Fruit fly (Drosophila melanogaster) whole organism, prepupa: ENCODE measurements around the gene IFT54.

Source experiments
- Blimp-1 ChIP-seq: fragments of 200-800 bp; sonication (Bioruptor generic); optimal IDR thresholded peaks from 3 replicates; lab custom pipeline; 2017; ENCODE audit warnings: missing biosample characterization, missing genetic modification characterization, mild to moderate bottlenecking, moderate library complexity, missing genetic modification reagents
- CG10631 ChIP-seq: fragments of 200-800 bp; sonication (Bioruptor generic); optimal IDR thresholded peaks from 2 replicates; lab custom pipeline; 2016; ENCODE audit warnings: missing biosample characterization, missing genetic modification characterization
- CG11294 ChIP-seq: fragments of 200-800 bp; sonication (Bioruptor generic); IDR thresholded peaks from 2 replicates; pipeline ENCODE4 v1.3.6; 2022; ENCODE audit warnings: missing biosample characterization, missing genetic modification characterization
- CG11902 ChIP-seq: fragments of 200-800 bp; sonication (Bioruptor generic); optimal IDR thresholded peaks from 3 replicates; lab custom pipeline; 2016; ENCODE audit warnings: missing biosample characterization, missing genetic modification characterization
- CG15336 ChIP-seq: fragments of 200-800 bp; sonication (Bioruptor generic); IDR thresholded peaks from 2 replicates; pipeline ENCODE4 v1.3.6; 2022; ENCODE audit warnings: missing biosample characterization, missing genetic modification characterization
- CG1621 ChIP-seq: fragments of 200-800 bp; sonication (Bioruptor generic); optimal IDR thresholded peaks from 3 replicates; lab custom pipeline; 2018; ENCODE audit warnings: missing biosample characterization, mild to moderate bottlenecking, missing genetic modification characterization
- CG3032 ChIP-seq: fragments of 200-800 bp; optimal IDR thresholded peaks from 2 replicates; lab custom pipeline; 2019; ENCODE audit warnings: missing biosample characterization, mild to moderate bottlenecking, missing genetic modification characterization, moderate library complexity
- CG31627 ChIP-seq: fragments of 200-800 bp; sonication (Bioruptor generic); optimal IDR thresholded peaks from 3 replicates; lab custom pipeline; 2016; ENCODE audit warnings: missing biosample characterization, missing genetic modification characterization
- CG32006 ChIP-seq: fragments of 200-800 bp; sonication (Bioruptor generic); optimal IDR thresholded peaks from 3 replicates; lab custom pipeline; 2017; ENCODE audit warnings: missing biosample characterization, mild to moderate bottlenecking, missing genetic modification characterization
- CG34406 ChIP-seq: fragments of 200-800 bp; sonication (Bioruptor generic); optimal IDR thresholded peaks from 3 replicates; lab custom pipeline; 2016; ENCODE audit warnings: missing biosample characterization, missing genetic modification characterization
- CG4318 ChIP-seq: fragments of 200-800 bp; sonication (Bioruptor generic); optimal IDR thresholded peaks from 3 replicates; lab custom pipeline; 2017; ENCODE audit warnings: missing biosample characterization, mild to moderate bottlenecking, missing genetic modification characterization
- CG6163 ChIP-seq: fragments of 200-800 bp; sonication (Bioruptor generic); IDR thresholded peaks from 3 replicates; pipeline ENCODE4 v1.3.6; 2022; ENCODE audit warnings: missing biosample characterization, missing genetic modification characterization
- CG6792 ChIP-seq: fragments of 200-800 bp; sonication (Bioruptor generic); optimal IDR thresholded peaks from 3 replicates; lab custom pipeline; 2016; ENCODE audit warnings: missing biosample characterization, missing genetic modification characterization
- CG6808 ChIP-seq: fragments of 200-800 bp; sonication (Bioruptor generic); optimal IDR thresholded peaks from 3 replicates; lab custom pipeline; 2017; ENCODE audit warnings: missing biosample characterization, missing genetic modification characterization, mild to moderate bottlenecking, moderate library complexity, missing genetic modification reagents
- CG7368 ChIP-seq: fragments of 200-800 bp; sonication (Bioruptor generic); optimal IDR thresholded peaks from 3 replicates; lab custom pipeline; 2016; ENCODE audit warnings: missing biosample characterization, missing genetic modification characterization
- CG8119 ChIP-seq: fragments of 200-800 bp; sonication (Bioruptor generic); IDR thresholded peaks from 3 replicates; pipeline ENCODE4 v1.3.6; 2022; ENCODE audit warnings: missing biosample characterization, missing genetic modification characterization
- CG9139 ChIP-seq: fragments of 200-800 bp; sonication (Bioruptor generic); optimal IDR thresholded peaks from 3 replicates; lab custom pipeline; 2017; ENCODE audit warnings: missing biosample characterization, mild to moderate bottlenecking, missing genetic modification characterization
- Eip75B ChIP-seq: fragments of 200-800 bp; sonication (Bioruptor generic); optimal IDR thresholded peaks from 3 replicates; lab custom pipeline; 2016; ENCODE audit warnings: missing biosample characterization, missing genetic modification characterization
- Eip78C ChIP-seq: fragments of 200-800 bp; sonication (Bioruptor generic); peaks from one replicate; lab custom pipeline; 2016; ENCODE audit warnings: missing biosample characterization, missing genetic modification characterization
- Eip93F ChIP-seq: fragments of 200-800 bp; sonication (Bioruptor generic); optimal IDR thresholded peaks from 2 replicates; lab custom pipeline; 2016; ENCODE audit warnings: missing biosample characterization, mild to moderate bottlenecking, missing genetic modification characterization
- Ets21C ChIP-seq: fragments of 200-800 bp; sonication (Bioruptor generic); optimal IDR thresholded peaks from 3 replicates; lab custom pipeline; 2016; ENCODE audit warnings: missing biosample characterization, missing genetic modification characterization
- Ets96B ChIP-seq: fragments of 200-800 bp; optimal IDR thresholded peaks from 2 replicates; lab custom pipeline; 2019; ENCODE audit warnings: missing biosample characterization, mild to moderate bottlenecking, missing genetic modification characterization, moderate library complexity
- Hr38 ChIP-seq: sonication (Bioruptor generic); optimal IDR thresholded peaks from 2 replicates; lab custom pipeline; 2016; ENCODE audit warnings: missing biosample characterization, missing genetic modification characterization
- Hr39 ChIP-seq: fragments of 200-800 bp; sonication (Bioruptor generic); optimal IDR thresholded peaks from 2 replicates; lab custom pipeline; 2016; ENCODE audit warnings: missing biosample characterization, missing genetic modification characterization
- Hr4 ChIP-seq: fragments of 200-800 bp; sonication (Bioruptor generic); optimal IDR thresholded peaks from 3 replicates; lab custom pipeline; 2016; ENCODE audit warnings: missing biosample characterization, missing genetic modification characterization
- Lpt ChIP-seq: fragments of 200-800 bp; sonication (Bioruptor generic); optimal IDR thresholded peaks from 3 replicates; lab custom pipeline; 2016; ENCODE audit warnings: missing biosample characterization, missing genetic modification characterization
- Met ChIP-seq: fragments of 200-800 bp; sonication (Bioruptor generic); optimal IDR thresholded peaks from 3 replicates; lab custom pipeline; 2016; ENCODE audit warnings: missing biosample characterization, missing genetic modification characterization
- OdsH ChIP-seq: fragments of 200-800 bp; sonication (Bioruptor generic); optimal IDR thresholded peaks from 3 replicates; lab custom pipeline; 2016; ENCODE audit warnings: missing biosample characterization, missing genetic modification characterization
- Smox ChIP-seq: fragments of 200-800 bp; sonication (Bioruptor generic); optimal IDR thresholded peaks from 3 replicates; lab custom pipeline; 2016; ENCODE audit warnings: missing biosample characterization, missing genetic modification characterization
- Sox102F ChIP-seq: fragments of 200-800 bp; sonication (Bioruptor generic); optimal IDR thresholded peaks from 2 replicates; lab custom pipeline; 2016; ENCODE audit warnings: missing biosample characterization, mild to moderate bottlenecking, missing genetic modification characterization
- Sox14 ChIP-seq: fragments of 200-800 bp; sonication (Bioruptor generic); optimal IDR thresholded peaks from 3 replicates; lab custom pipeline; 2016; ENCODE audit warnings: missing biosample characterization, missing genetic modification characterization
- acj6 ChIP-seq: fragments of 200-800 bp; sonication (Bioruptor generic); optimal IDR thresholded peaks from 3 replicates; lab custom pipeline; 2016; ENCODE audit warnings: missing biosample characterization, missing genetic modification characterization
- cyc ChIP-seq: fragments of 200-800 bp; sonication (Bioruptor generic); optimal IDR thresholded peaks from 3 replicates; lab custom pipeline; 2016; ENCODE audit warnings: missing biosample characterization, missing genetic modification characterization
- dac ChIP-seq: fragments of 200-800 bp; sonication (Bioruptor generic); optimal IDR thresholded peaks from 2 replicates; lab custom pipeline; 2017; ENCODE audit warnings: missing biosample characterization, mild to moderate bottlenecking, missing genetic modification characterization
- dsx ChIP-seq: fragments of 200-800 bp; optimal IDR thresholded peaks from 3 replicates; lab custom pipeline; 2019; ENCODE audit warnings: missing biosample characterization, mild to moderate bottlenecking, missing genetic modification characterization, moderate library complexity; ENCODE audit not compliant: poor library complexity, severe bottlenecking
- eg ChIP-seq: fragments of 200-800 bp; sonication (Bioruptor generic); IDR thresholded peaks from 3 replicates; pipeline ENCODE4 v1.3.6; 2022; ENCODE audit warnings: missing biosample characterization, missing genetic modification characterization
- esn ChIP-seq: fragments of 200-800 bp; sonication (Bioruptor generic); optimal IDR thresholded peaks from 2 replicates; lab custom pipeline; 2016; ENCODE audit warnings: missing biosample characterization, mild to moderate bottlenecking, missing genetic modification characterization, moderate library complexity
- fd59A ChIP-seq: fragments of 200-800 bp; sonication (Bioruptor generic); optimal IDR thresholded peaks from 2 replicates; lab custom pipeline; 2017; ENCODE audit warnings: missing biosample characterization, mild to moderate bottlenecking, missing genetic modification characterization, missing genetic modification reagents
- fd85E ChIP-seq: fragments of 200-800 bp; sonication (Bioruptor generic); optimal IDR thresholded peaks from 3 replicates; lab custom pipeline; 2016; ENCODE audit warnings: missing biosample characterization, missing genetic modification characterization
- fkh ChIP-seq: fragments of 200-800 bp; sonication (Bioruptor generic); optimal IDR thresholded peaks from 3 replicates; lab custom pipeline; 2017; ENCODE audit warnings: missing biosample characterization, mild to moderate bottlenecking, missing genetic modification characterization, moderate library complexity
- lz ChIP-seq: fragments of 200-800 bp; sonication (Bioruptor generic); optimal IDR thresholded peaks from 3 replicates; lab custom pipeline; 2016; ENCODE audit warnings: missing biosample characterization, missing genetic modification characterization
- net ChIP-seq: fragments of 200-800 bp; sonication (Bioruptor generic); optimal IDR thresholded peaks from 3 replicates; lab custom pipeline; 2016; ENCODE audit warnings: missing biosample characterization, missing genetic modification characterization
- salr ChIP-seq, 2 experiments: fragments of 200-800 bp; sonication (Bioruptor generic); optimal IDR thresholded peaks; 3 replicates each; lab custom pipeline; 2016 to 2018; ENCODE audit warnings: missing biosample characterization in 2 of 2, missing genetic modification characterization in 2 of 2, mild to moderate bottlenecking in 1 of 2
- spab ChIP-seq: fragments of 200-800 bp; sonication (Bioruptor generic); optimal IDR thresholded peaks from 2 replicates; lab custom pipeline; 2017; ENCODE audit warnings: missing biosample characterization, mild to moderate bottlenecking, missing genetic modification characterization, missing genetic modification reagents

Gene IFT54

DNA sequence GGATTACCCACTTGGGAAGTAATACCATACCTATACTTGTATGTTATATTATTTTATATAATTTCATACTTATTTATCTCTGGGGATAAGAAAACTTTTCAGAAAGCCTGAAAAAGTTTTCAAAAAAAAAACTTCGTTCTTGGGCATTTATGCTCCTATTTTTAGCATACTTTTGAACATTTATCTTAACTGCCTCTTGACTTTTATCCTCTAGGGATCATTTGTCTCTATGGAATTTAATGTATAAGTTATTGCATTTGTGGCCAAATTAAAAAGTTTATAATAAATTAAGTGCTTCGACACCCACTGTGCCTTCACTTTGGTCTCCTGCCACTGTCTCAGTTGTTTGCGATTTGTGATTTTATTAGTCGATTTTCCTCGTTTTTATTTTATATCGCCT lies 21.9 kb upstream of the IFT54 start (continued):
- TF ChIP-seq Sox14 (GFP tag; lab: Kevin White, UChicago) (peak; percentile 41), Eip93F (no peak), CG31627 (GFP tag; lab: Kevin White, UChicago) (peak; percentile 15), acj6 (GFP tag; lab: Kevin White, UChicago) (peak; percentile 63), fkh (GFP tag; lab: Kevin White, UChicago) (no peak), spab (GFP tag; lab: Kevin White, UChicago) (no peak), CG11902 (GFP tag; lab: Kevin White, UChicago) (no peak), CG3032 (tag; lab: Kevin White, UChicago) (peak; percentile 20), Smox (peak; percentile 8), CG1621 (tag; lab: Kevin White, UChicago) (no peak)

- TF ChIP-seq OdsH (GFP tag; lab: Kevin White, UChicago) (peak; percentile 22), eg (GFP tag; lab: Robert Waterston, UW) (peak; percentile 23; the same call in 2 of the 3 replicates), Hr4 (GFP tag; lab: Kevin White, UChicago) (peak; percentile 1), Hr38 (GFP tag; lab: Kevin White, UChicago) (no peak), CG15336 (GFP tag; lab: Robert Waterston, UW) (peak; percentile 52; the same call in 1 of the 2 replicates), Eip78C (GFP tag; lab: Kevin White, UChicago) (peak; percentile 67), CG34406 (GFP tag; lab: Kevin White, UChicago) (no peak), net (GFP tag; lab: Kevin White, UChicago) (no peak), CG7368 (no peak), CG32006 (peak; percentile 4), CG8119 (GFP tag; lab: Robert Waterston, UW) (peak; percentile 31; the same call in 2 of the 3 replicates), Ets21C (no peak), Met (GFP tag; lab: Kevin White, UChicago) (no peak), dsx (GFP tag; lab: Kevin White, UChicago) (peak; percentile 18), CG6163 (GFP tag; lab: Robert Waterston, UW) (0 out of 3 replicates have a peak, but pooled peaks have one; percentile 9)
Observed at dm6 chr3R:14282215-14283041, 19.8 kb upstream of the IFT54 start.

- TF ChIP-seq esn (peak; percentile 87), CG8119 (GFP tag; lab: Robert Waterston, UW) (no peak), Met (GFP tag; lab: Kevin White, UChicago) (peak; percentile 84), fd59A (GFP tag; lab: Kevin White, UChicago) (peak; percentile 41), CG1621 (tag; lab: Kevin White, UChicago) (no peak), dac (peak; percentile 66), CG6808 (GFP tag; lab: Kevin White, UChicago) (no peak), lz (GFP tag; lab: Kevin White, UChicago) (peak; percentile 83), CG3032 (tag; lab: Kevin White, UChicago) (peak; percentile 41), Eip75B (GFP tag; lab: Kevin White, UChicago) (peak; percentile 57), CG4318 (GFP tag; lab: Kevin White, UChicago) (peak; percentile 88), net (GFP tag; lab: Kevin White, UChicago) (peak; percentile 76), acj6 (GFP tag; lab: Kevin White, UChicago) (peak; percentile 81), Ets96B (tag; lab: Kevin White, UChicago) (peak; percentile 35), CG6792 (peak; percentile 54), eg (GFP tag; lab: Robert Waterston, UW) (no peak), dsx (GFP tag; lab: Kevin White, UChicago) (no peak), cyc (GFP tag; lab: Kevin White, UChicago) (peak; percentile 73), fd85E (GFP tag; lab: Kevin White, UChicago) (no peak), CG10631 (GFP tag; lab: Kevin White, UChicago) (peak; percentile 71), Hr39 (peak; percentile 91), CG31627 (GFP tag; lab: Kevin White, UChicago) (peak; percentile 88), salr (GFP tag; optimal IDR thresholded peaks at IDR 0.05; lab: Kevin White, UChicago) (peak; percentile 33 to 75), Eip93F (no peak), Sox102F (GFP tag; lab: Kevin White, UChicago) (peak; percentile 84), Lpt (GFP tag; lab: Kevin White, UChicago) (no peak), CG9139 (no peak), CG6163 (GFP tag; lab: Robert Waterston, UW) (no peak), CG11294 (GFP tag; lab: Robert Waterston, UW) (no peak), Blimp-1 (no peak), Hr4 (GFP tag; lab: Kevin White, UChicago) (peak; percentile 90)
Observed at dm6 chr3R:14283042-14283626, 19.1 kb upstream of the IFT54 start.
